Worm (Caenorhabditis elegans) whole organism, L2 larva: ENCODE data around the gene T12G3.4.

Experiments
- C34F6.9 ChIP-seq: fragments of 150-350 bp; optimal IDR thresholded peaks from 2 replicates; lab custom pipeline; 2014; ENCODE audit warnings: missing biosample characterization, missing genetic modification characterization
- F13H6.1 ChIP-seq: sonication (generic microtip); optimal IDR thresholded peaks from 2 replicates; lab custom pipeline; 2016; ENCODE audit warnings: missing genetic modification characterization, missing compliant biosample characterization
- R02D3.7 ChIP-seq: fragments of 150-350 bp; optimal IDR thresholded peaks from 2 replicates; lab custom pipeline; 2014; ENCODE audit warnings: missing biosample characterization, missing genetic modification characterization
- ZK546.5 ChIP-seq: sonication (generic microtip); optimal IDR thresholded peaks from 2 replicates; lab custom pipeline; 2017; ENCODE audit warnings: missing biosample characterization, missing genetic modification characterization
- ama-1 ChIP-seq: fragments of 150-350 bp; optimal IDR thresholded peaks from 2 replicates; lab custom pipeline; 2018; ENCODE audit warnings: inconsistent platforms
- blmp-1 ChIP-seq: sonication (generic microtip); optimal IDR thresholded peaks from 2 replicates; lab custom pipeline; 2017; ENCODE audit warnings: missing genetic modification characterization, mild to moderate bottlenecking, missing compliant biosample characterization, antibody characterized with exemption, moderate library complexity; ENCODE audit not compliant: insufficient read depth
- ceh-16 ChIP-seq: fragments of 150-350 bp; optimal IDR thresholded peaks from 2 replicates; lab custom pipeline; 2014; ENCODE audit warnings: missing biosample characterization, missing genetic modification characterization
- ceh-82 ChIP-seq: fragments of 150-350 bp; optimal IDR thresholded peaks from 2 replicates; lab custom pipeline; 2014; ENCODE audit warnings: missing biosample characterization, missing genetic modification characterization
- crh-2 ChIP-seq: sonication (generic microtip); optimal IDR thresholded peaks from 2 replicates; lab custom pipeline; 2017; ENCODE audit warnings: missing biosample characterization, missing genetic modification characterization
- dmd-4 ChIP-seq: sonication (generic microtip); optimal IDR thresholded peaks from 2 replicates; lab custom pipeline; 2017; ENCODE audit warnings: missing biosample characterization, missing genetic modification characterization
- egl-27 ChIP-seq: sonication (generic microtip); optimal IDR thresholded peaks from 3 replicates; lab custom pipeline; 2017; ENCODE audit warnings: missing biosample characterization, missing genetic modification reagents, missing genetic modification characterization
- elt-3 ChIP-seq: sonication (generic microtip); optimal IDR thresholded peaks from 2 replicates; lab custom pipeline; 2017; ENCODE audit warnings: missing biosample characterization, missing genetic modification characterization
- fos-1 ChIP-seq: fragments of 150-350 bp; optimal IDR thresholded peaks from 2 replicates; lab custom pipeline; 2014; ENCODE audit warnings: missing biosample characterization, missing genetic modification characterization
- gmeb-1 ChIP-seq: fragments of 150-350 bp; optimal IDR thresholded peaks from 2 replicates; lab custom pipeline; 2014; ENCODE audit warnings: missing biosample characterization, missing genetic modification characterization
- lin-13 ChIP-seq: fragments of 150-350 bp; optimal IDR thresholded peaks from 2 replicates; lab custom pipeline; 2014; ENCODE audit warnings: missing biosample characterization, missing genetic modification reagents, missing genetic modification characterization
- lin-39 ChIP-seq: fragments of 150-350 bp; optimal IDR thresholded peaks from 2 replicates; lab custom pipeline; 2014; ENCODE audit warnings: missing biosample characterization, missing genetic modification reagents, missing genetic modification characterization
- lsy-2 ChIP-seq, 2 experiments: fragments of 150-350 bp in 1 of 2; sonication (generic microtip) in 1 of 2; optimal IDR thresholded peaks; 2 replicates each; lab custom pipeline; 2014 to 2017; ENCODE audit warnings: missing biosample characterization in 2 of 2, missing genetic modification characterization in 2 of 2
- mab-5 ChIP-seq: fragments of 150-350 bp; optimal IDR thresholded peaks from 2 replicates; lab custom pipeline; 2014; ENCODE audit warnings: missing biosample characterization, missing genetic modification characterization
- nhr-10 ChIP-seq: sonication (generic microtip); optimal IDR thresholded peaks from 2 replicates; lab custom pipeline; 2017; ENCODE audit warnings: missing biosample characterization, missing genetic modification characterization
- nhr-11 ChIP-seq: fragments of 150-350 bp; optimal IDR thresholded peaks from 2 replicates; lab custom pipeline; 2014; ENCODE audit warnings: missing biosample characterization, missing genetic modification characterization
- nhr-12 ChIP-seq: fragments of 150-350 bp; optimal IDR thresholded peaks from 2 replicates; lab custom pipeline; 2014; ENCODE audit warnings: missing biosample characterization, missing genetic modification characterization
- nhr-129 ChIP-seq: fragments of 150-350 bp; optimal IDR thresholded peaks from 2 replicates; lab custom pipeline; 2014; ENCODE audit warnings: missing biosample characterization, missing genetic modification characterization
- nhr-21 ChIP-seq: fragments of 150-350 bp; optimal IDR thresholded peaks from 2 replicates; lab custom pipeline; 2014; ENCODE audit warnings: missing biosample characterization, missing genetic modification characterization
- nhr-23 ChIP-seq: fragments of 150-350 bp; optimal IDR thresholded peaks from 2 replicates; lab custom pipeline; 2014; ENCODE audit warnings: missing biosample characterization, missing genetic modification reagents, missing genetic modification characterization
- nhr-237 ChIP-seq: fragments of 150-350 bp; optimal IDR thresholded peaks from 2 replicates; lab custom pipeline; 2014; ENCODE audit warnings: missing biosample characterization, missing genetic modification characterization
- nhr-25 ChIP-seq: fragments of 150-350 bp; sonication (generic microtip); optimal IDR thresholded peaks from 3 replicates; lab custom pipeline; 2014; ENCODE audit warnings: missing biosample characterization, missing genetic modification characterization
- nhr-6 ChIP-seq: fragments of 150-350 bp; optimal IDR thresholded peaks from 2 replicates; lab custom pipeline; 2014; ENCODE audit warnings: missing biosample characterization, missing genetic modification characterization
- peb-1 ChIP-seq: fragments of 150-350 bp; optimal IDR thresholded peaks from 2 replicates; lab custom pipeline; 2014; ENCODE audit warnings: missing biosample characterization, missing genetic modification characterization
- sem-4 ChIP-seq: fragments of 150-350 bp; optimal IDR thresholded peaks from 2 replicates; lab custom pipeline; 2014; ENCODE audit warnings: missing biosample characterization, missing genetic modification reagents, missing genetic modification characterization
- skn-1 ChIP-seq: sonication (generic microtip); optimal IDR thresholded peaks from 2 replicates; lab custom pipeline; 2017; ENCODE audit warnings: missing biosample characterization, missing genetic modification characterization
- sma-3 ChIP-seq: sonication (generic microtip); optimal IDR thresholded peaks from 2 replicates; lab custom pipeline; 2016; ENCODE audit warnings: missing genetic modification reagents, missing genetic modification characterization, missing compliant biosample characterization
- sma-9 ChIP-seq, 2 experiments: fragments of 150-350 bp in 1 of 2; sonication (generic microtip) in 1 of 2; optimal IDR thresholded peaks; 2 replicates each; lab custom pipeline; 2014 to 2016; ENCODE audit warnings: missing genetic modification characterization in 2 of 2, mild to moderate bottlenecking in 1 of 2, missing biosample characterization in 1 of 2, missing compliant biosample characterization in 1 of 2, missing genetic modification reagents in 1 of 2, moderate library complexity in 1 of 2
- unc-55 ChIP-seq: fragments of 150-350 bp; sonication (generic microtip); optimal IDR thresholded peaks from 3 replicates; lab custom pipeline; 2014; ENCODE audit warnings: missing biosample characterization, missing genetic modification reagents, missing genetic modification characterization
- unc-62 ChIP-seq: fragments of 150-350 bp; optimal IDR thresholded peaks from 2 replicates; lab custom pipeline; 2014; ENCODE audit warnings: missing biosample characterization, missing genetic modification reagents, missing genetic modification characterization
- zag-1 ChIP-seq: fragments of 150-350 bp; optimal IDR thresholded peaks from 2 replicates; lab custom pipeline; 2014; ENCODE audit warnings: missing biosample characterization, missing genetic modification characterization
- ztf-4 ChIP-seq: fragments of 150-350 bp; optimal IDR thresholded peaks from 2 replicates; lab custom pipeline; 2014; ENCODE audit warnings: missing biosample characterization, missing genetic modification characterization

Gene T12G3.4

ce11 chrIV:12018920-12019319 is 29.1 kb upstream of the T12G3.4 start:
- TF ChIP-seq sma-9 (GFP tag; optimal IDR thresholded peaks at IDR 0.05; lab: Kevin White, UChicago) (no peak), sma-9 (tag; optimal IDR thresholded peaks at IDR 0.05; lab: Kevin White, UChicago) (no peak), nhr-12 (tag; lab: Kevin White, UChicago) (no peak)

DNA sequence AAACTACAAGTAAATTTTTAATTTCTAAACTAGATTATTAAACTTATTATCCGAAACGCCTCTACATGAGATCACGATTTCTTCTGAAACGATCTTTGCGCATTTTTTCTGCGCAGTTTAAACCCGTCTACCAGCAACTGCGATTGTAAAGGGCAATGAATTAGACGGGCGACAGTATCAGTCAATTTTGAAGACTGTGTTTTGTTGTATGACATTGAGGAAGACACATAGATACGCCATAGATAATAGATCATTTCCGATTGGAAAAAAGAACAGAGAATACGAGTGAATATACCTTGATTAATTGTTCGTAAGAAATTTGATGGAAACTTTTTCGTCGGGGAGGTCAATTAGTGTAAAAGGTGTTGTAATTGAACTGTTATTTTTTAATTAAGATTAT is 26.7 kb upstream of the T12G3.4 start:
- TF ChIP-seq ceh-82 (tag; lab: Kevin White, UChicago) = no peak
- TF ChIP-seq sma-9 (GFP tag; optimal IDR thresholded peaks at IDR 0.05; lab: Kevin White, UChicago) = peak; percentile 65
- no peak for TF ChIP-seq sma-9 (tag; optimal IDR thresholded peaks at IDR 0.05; lab: Kevin White, UChicago)
- TF ChIP-seq nhr-25 = peak; percentile 80
- peak; percentile 12 for TF ChIP-seq fos-1 (tag; lab: Kevin White, UChicago)
- peak; percentile 57 for TF ChIP-seq nhr-129 (tag; lab: Kevin White, UChicago)
- no peak for TF ChIP-seq zag-1
- no peak for TF ChIP-seq egl-27
- TF ChIP-seq skn-1 (tag; lab: Kevin White, UChicago) = no peak
- no peak for TF ChIP-seq R02D3.7
- TF ChIP-seq peb-1 (tag; lab: Kevin White, UChicago) = no peak
- no peak for TF ChIP-seq nhr-23 (tag; lab: Kevin White, UChicago)
- TF ChIP-seq elt-3 (tag; lab: Kevin White, UChicago) = no peak
- no peak for TF ChIP-seq dmd-4 (tag; lab: Kevin White, UChicago)
- TF ChIP-seq blmp-1 (tag; lab: Kevin White, UChicago) = peak; percentile 58
- peak; percentile 71 for TF ChIP-seq ceh-16
- no peak for TF ChIP-seq lin-39 (tag; lab: Kevin White, UChicago)
- no peak for TF ChIP-seq sem-4 (tag; lab: Kevin White, UChicago)
- no peak for TF ChIP-seq unc-62
- no peak for TF ChIP-seq ZK546.5 (tag; lab: Kevin White, UChicago)
- no peak for TF ChIP-seq ztf-4 (tag; lab: Kevin White, UChicago)
- TF ChIP-seq nhr-6 (tag; lab: Kevin White, UChicago) = no peak
- peak; percentile 68 for TF ChIP-seq nhr-21

ce11 chrIV:12029074-12029473 is 19.0 kb upstream of the T12G3.4 start, which contains the start of gene tgn-38:
tgn-38 (minus strand) TSS chrIV:12029174.
- TF ChIP-seq egl-27 (no peak), nhr-129 (tag; lab: Kevin White, UChicago) (peak; percentile 22)

- TF ChIP-seq sma-9 (GFP tag; optimal IDR thresholded peaks at IDR 0.05; lab: Kevin White, UChicago) (peak; percentile 5), sma-9 (tag; optimal IDR thresholded peaks at IDR 0.05; lab: Kevin White, UChicago) (no peak), lin-13 (peak; percentile 31), unc-55 (GFP tag; lab: Kevin White, UChicago) (peak; percentile 77), C34F6.9 (tag; lab: Kevin White, UChicago) (peak; percentile 63), dmd-4 (tag; lab: Kevin White, UChicago) (no peak), lsy-2 (tag; optimal IDR thresholded peaks at IDR 0.05; lab: Kevin White, UChicago) (peak; percentile 18 to 80), nhr-25 (peak; percentile 9), fos-1 (tag; lab: Kevin White, UChicago) (peak; percentile 9), ztf-4 (tag; lab: Kevin White, UChicago) (no peak), mab-5 (tag; lab: Kevin White, UChicago) (no peak), nhr-129 (tag; lab: Kevin White, UChicago) (peak; percentile 63), gmeb-1 (tag; lab: Kevin White, UChicago) (peak; percentile 25), blmp-1 (tag; lab: Kevin White, UChicago) (peak; percentile 23), F13H6.1 (tag; lab: Kevin White, UChicago) (peak; percentile 30)
Measured at ce11 chrIV:12029722-12030182, 18.3 kb upstream of the T12G3.4 start, which contains the start of gene T12G3.11. T12G3.11 (minus strand) TSS chrIV:12029772.

- TF ChIP-seq ama-1 (lab: Kevin White, UChicago) (no peak), elt-3 (tag; lab: Kevin White, UChicago) (no peak), sma-3 (GFP tag; lab: Kevin White, UChicago) (no peak), nhr-21 (no peak), crh-2 (no peak), dmd-4 (tag; lab: Kevin White, UChicago) (no peak), C34F6.9 (tag; lab: Kevin White, UChicago) (no peak), nhr-10 (tag; lab: Kevin White, UChicago) (no peak), nhr-237 (tag; lab: Kevin White, UChicago) (no peak), egl-27 (no peak), nhr-11 (tag; lab: Kevin White, UChicago) (no peak), peb-1 (tag; lab: Kevin White, UChicago) (no peak), F13H6.1 (tag; lab: Kevin White, UChicago) (no peak)
- TF ChIP-seq, all 48 proteins: peak for 0
Measured at ce11 chrIV:12031003-12031402, 17.1 kb upstream of the T12G3.4 start, which contains the start of the genes T12G3.6 and mrpl-51. T12G3.6 (minus strand) TSS chrIV:12031271. mrpl-51 (plus strand) TSS chrIV:12031324.
